Fruit fly (Drosophila melanogaster): ENCODE results near the gene CG4995.

Gene CG4995

dm6 chr2L:10339212-10339721 is 17.0 kb downstream of the CG4995 start, which contains the start of gene SamDC (continued):
- no peak for TF ChIP-seq Usf (GFP tag; optimal IDR thresholded peaks at IDR 0.05)

- TF ChIP-seq CG10462 (GFP tag; optimal IDR thresholded peaks at IDR 0.05) (no peak), eve (GFP tag; optimal IDR thresholded peaks at IDR 0.05) (peak in 1 of 2 experiments; percentile 24), tll (GFP tag; optimal IDR thresholded peaks at IDR 0.05) (no peak), exex (tag; optimal IDR thresholded peaks at IDR 0.05) (peak; percentile 6), bigmax (GFP tag; optimal IDR thresholded peaks at IDR 0.05) (no peak), cwo (GFP tag; optimal IDR thresholded peaks at IDR 0.05) (peak; percentile 14)
Observed at dm6 chr2L:10339841-10340240, 17.6 kb downstream of the CG4995 start.

- TF ChIP-seq grn (GFP tag; optimal IDR thresholded peaks at IDR 0.05): no peak
- no peak for TF ChIP-seq en (GFP tag; optimal IDR thresholded peaks at IDR 0.05)
- TF ChIP-seq CG8944 (GFP tag; optimal IDR thresholded peaks at IDR 0.05): no peak
- TF ChIP-seq CG14860 (GFP tag; IDR thresholded peaks at IDR 0.05; ENCODE audit: partially characterized antibody): no peak
- TF ChIP-seq CG10654 (GFP tag; optimal IDR thresholded peaks at IDR 0.05): no peak
- TF ChIP-seq CTCF (GFP tag; optimal IDR thresholded peaks at IDR 0.05): no peak
- TF ChIP-seq pnt (GFP tag; optimal IDR thresholded peaks at IDR 0.05): no peak
- no peak for TF ChIP-seq HmgD (GFP tag; optimal IDR thresholded peaks at IDR 0.05)
- TF ChIP-seq CG10366 (GFP tag; IDR thresholded peaks at IDR 0.05): no peak
- TF ChIP-seq otp (GFP tag; IDR thresholded peaks at IDR 0.05): no peak
- no peak for TF ChIP-seq disco-r (GFP tag; optimal IDR thresholded peaks at IDR 0.05)
- TF ChIP-seq Hand (GFP tag; optimal IDR thresholded peaks at IDR 0.05): no peak
- peak; percentile 73 for TF ChIP-seq Sry-δ (GFP tag; optimal IDR thresholded peaks at IDR 0.05)
- no peak for TF ChIP-seq CG17568 (GFP tag; optimal IDR thresholded peaks at IDR 0.05)
- no peak for TF ChIP-seq mirr (GFP tag; optimal IDR thresholded peaks at IDR 0.05)
- no peak for TF ChIP-seq hkb (optimal IDR thresholded peaks at IDR 0.05)
- no peak for TF ChIP-seq hkb (GFP tag; IDR thresholded peaks at IDR 0.05)
- peak; percentile 30 for TF ChIP-seq CG13424 (tag; optimal IDR thresholded peaks at IDR 0.05)
- no peak for TF ChIP-seq CG1529 (GFP tag; optimal IDR thresholded peaks at IDR 0.05)
- no peak for TF ChIP-seq fd96Cb (tag; optimal IDR thresholded peaks at IDR 0.05)
- no peak for TF ChIP-seq CG8765 (GFP tag; IDR thresholded peaks at IDR 0.05)
- peak; percentile 15 for TF ChIP-seq sug (tag; optimal IDR thresholded peaks at IDR 0.05)
- TF ChIP-seq gem (tag; optimal IDR thresholded peaks at IDR 0.05): peak; percentile 64
- peak; percentile 39 for TF ChIP-seq PHDP (tag; optimal IDR thresholded peaks at IDR 0.05)
- peak; percentile 78 for TF ChIP-seq CG30020 (tag; optimal IDR thresholded peaks at IDR 0.05)
- TF ChIP-seq Atf6 (GFP tag; IDR thresholded peaks at IDR 0.05): 0 out of 2 replicates have a peak, but pooled peaks have one; percentile 19
- TF ChIP-seq kay (GFP tag; optimal IDR thresholded peaks at IDR 0.05): no peak
- TF ChIP-seq CG16779 (GFP tag; IDR thresholded peaks at IDR 0.05): no peak
- TF ChIP-seq NFAT (GFP tag; IDR thresholded peaks at IDR 0.05): no peak
- no peak for TF ChIP-seq wek (GFP tag; optimal IDR thresholded peaks at IDR 0.05)
- no peak for TF ChIP-seq fu2 (GFP tag; optimal IDR thresholded peaks at IDR 0.05)
- no peak for TF ChIP-seq trem (tag; optimal IDR thresholded peaks at IDR 0.05)
- no peak for TF ChIP-seq scrt (GFP tag; optimal IDR thresholded peaks at IDR 0.05)
- TF ChIP-seq slp2 (GFP tag; optimal IDR thresholded peaks at IDR 0.05): no peak
- TF ChIP-seq CG8290 (GFP tag; optimal IDR thresholded peaks at IDR 0.05): peak; percentile 19
- TF ChIP-seq CG8290 (tag; optimal IDR thresholded peaks at IDR 0.05): peak in 1 of 2 experiments; percentile 40
- TF ChIP-seq CG8281 (tag; optimal IDR thresholded peaks at IDR 0.05): no peak
- TF ChIP-seq GATAe (GFP tag; conservative IDR thresholded peaks at IDR 0.05): no peak
- TF ChIP-seq ato (GFP tag; IDR thresholded peaks at IDR 0.05; ENCODE audit: partially characterized antibody): no peak
- no peak for TF ChIP-seq CG10147 (GFP tag; optimal IDR thresholded peaks at IDR 0.05)
- TF ChIP-seq dmrt99B (tag; optimal IDR thresholded peaks at IDR 0.05): no peak
- TF ChIP-seq CG15073 (GFP tag; optimal IDR thresholded peaks at IDR 0.05): no peak
Observed at dm6 chr2L:10341405-10341804, 19.1 kb downstream of the CG4995 start, which contains the start of gene CG31715. Gene CG31715 (plus strand): TSS chr2L:10341616.
